Worm (Caenorhabditis elegans): Measurements from ENCODE around the gene snb-6.
A peak's percentile ranks its signal among the peaks of the same experiment; 100 is the strongest.

Gene snb-6

DNA sequence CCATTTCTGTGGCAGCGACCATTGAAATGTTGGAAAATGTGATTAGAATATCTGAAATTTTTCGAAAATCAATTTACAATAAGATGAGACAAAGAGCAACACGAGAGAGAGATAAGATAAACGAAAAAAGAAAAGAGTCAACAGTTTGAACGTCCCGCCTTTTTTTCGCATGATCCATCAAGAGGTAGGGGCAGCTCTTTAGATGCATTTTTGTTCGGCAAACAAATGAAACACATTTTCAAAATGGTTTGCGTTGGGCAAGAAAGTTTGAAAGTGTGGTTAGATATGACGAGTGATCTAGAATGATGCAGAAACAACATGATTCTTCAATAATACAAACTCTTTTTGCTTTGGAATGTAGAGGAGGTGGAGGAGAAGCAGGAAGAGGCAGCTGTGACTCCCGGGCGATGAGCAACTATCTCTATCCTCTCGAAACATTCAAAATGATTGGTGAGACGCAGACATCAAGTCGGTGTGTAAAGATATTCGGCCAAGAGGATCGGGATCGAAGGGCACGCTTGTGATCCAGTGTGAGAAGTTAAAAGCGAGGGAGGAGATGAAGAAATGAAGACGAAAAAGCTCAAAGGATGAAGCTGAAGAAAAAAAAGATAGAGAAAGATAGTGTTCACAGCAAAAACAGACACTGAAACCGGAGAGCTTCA, 14.9 kb downstream of the snb-6 start, which contains the start of gene F46C5.6:
Gene F46C5.6, minus strand, starts transcription at position 51 of the 662 bp plus-strand sequence.
- TF ChIP-seq nhr-232 (tag; optimal IDR thresholded peaks at IDR 0.05) (no peak), rnt-1 (tag; optimal IDR thresholded peaks at IDR 0.05) (peak; percentile 32), dmd-4 (tag; optimal IDR thresholded peaks at IDR 0.05; ENCODE audit: borderline replicate concordance) (no peak), syd-9 (tag; optimal IDR thresholded peaks at IDR 0.05) (no peak), fkh-10 (GFP tag; optimal IDR thresholded peaks at IDR 0.05) (no peak), unc-86 (tag; optimal IDR thresholded peaks at IDR 0.05) (no peak), ceh-18 (tag; optimal IDR thresholded peaks at IDR 0.05) (peak; percentile 94), fkh-6 (tag; optimal IDR thresholded peaks at IDR 0.05) (no peak), ref-2 (tag; optimal IDR thresholded peaks at IDR 0.05) (no peak), tbx-2 (tag; optimal IDR thresholded peaks at IDR 0.05) (peak; percentile 27), unc-55 (GFP tag; optimal IDR thresholded peaks at IDR 0.05) (peak; percentile 53), tbx-7 (tag; optimal IDR thresholded peaks at IDR 0.05) (no peak), ahr-1 (tag; optimal IDR thresholded peaks at IDR 0.05) (no peak), gmeb-2 (tag; optimal IDR thresholded peaks at IDR 0.05) (no peak), Y22D7AL.16 (tag; optimal IDR thresholded peaks at IDR 0.05) (no peak), ceh-34 (tag; optimal IDR thresholded peaks at IDR 0.05) (peak; percentile 34), ceh-14 (tag; optimal IDR thresholded peaks at IDR 0.05) (no peak), pax-1 (tag; optimal IDR thresholded peaks at IDR 0.05) (no peak), npax-4 (tag; optimal IDR thresholded peaks at IDR 0.05) (no peak), zip-5 (tag; optimal IDR thresholded peaks at IDR 0.05) (no peak), nfya-1 (tag; optimal IDR thresholded peaks at IDR 0.05) (peak; percentile 40), mec-3 (tag; optimal IDR thresholded peaks at IDR 0.05; ENCODE audit: borderline replicate concordance) (no peak), eyg-1 (tag; optimal IDR thresholded peaks at IDR 0.05) (no peak), ceh-24 (tag; optimal IDR thresholded peaks at IDR 0.05) (no peak), T23F11.4 (GFP tag; optimal IDR thresholded peaks at IDR 0.05) (no peak), ceh-22 (tag; optimal IDR thresholded peaks at IDR 0.05) (no peak), F13H6.1 (tag; optimal IDR thresholded peaks at IDR 0.05) (no peak), ets-4 (tag; optimal IDR thresholded peaks at IDR 0.05) (no peak), pag-3 (tag; optimal IDR thresholded peaks at IDR 0.05; ENCODE audit: borderline replicate concordance) (no peak), K09A11.1 (tag; optimal IDR thresholded peaks at IDR 0.05; ENCODE audit: insufficient read depth) (no peak), pha-2 (tag; optimal IDR thresholded peaks at IDR 0.05) (no peak), odd-2 (tag; optimal IDR thresholded peaks at IDR 0.05) (no peak), lin-11 (tag; optimal IDR thresholded peaks at IDR 0.05) (no peak), sox-4 (tag; optimal IDR thresholded peaks at IDR 0.05) (no peak), ama-1 (optimal IDR thresholded peaks at IDR 0.05) (no peak), pat-9 (tag; optimal IDR thresholded peaks at IDR 0.05) (no peak)

DNA sequence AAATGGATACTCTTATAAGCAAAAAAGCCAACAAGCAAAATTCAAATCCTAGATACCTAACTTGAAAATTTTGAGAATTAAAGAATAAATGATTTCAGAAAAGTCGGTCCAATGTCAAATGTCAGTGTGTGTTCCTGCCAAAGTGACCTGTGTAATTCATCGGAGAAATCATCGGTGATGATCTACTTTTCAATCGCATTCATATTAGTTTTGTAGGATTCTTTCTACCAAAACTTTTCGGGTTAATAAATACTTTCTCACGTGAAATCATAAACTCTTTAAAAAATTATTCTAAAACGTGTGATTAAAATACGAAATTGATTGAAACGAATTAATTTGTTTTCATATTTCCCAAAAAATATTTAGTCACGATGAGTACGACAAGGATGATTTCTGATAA, 20.5 kb downstream of the snb-6 start, which contains the start of gene F46C5.7:
Gene F46C5.7, plus strand, starts transcription at position 301 of the 400 bp plus-strand sequence.
- TF ChIP-seq hlh-8 (tag; optimal IDR thresholded peaks at IDR 0.05) (no peak), zip-5 (tag; optimal IDR thresholded peaks at IDR 0.05) (no peak), ref-2 (tag; optimal IDR thresholded peaks at IDR 0.05) (no peak), gmeb-2 (tag; optimal IDR thresholded peaks at IDR 0.05) (no peak), pat-9 (tag; optimal IDR thresholded peaks at IDR 0.05) (no peak), hlh-6 (tag; optimal IDR thresholded peaks at IDR 0.05) (no peak), nfya-1 (tag; optimal IDR thresholded peaks at IDR 0.05) (no peak), dmd-4 (tag; optimal IDR thresholded peaks at IDR 0.05; ENCODE audit: borderline replicate concordance) (no peak), fax-1 (tag; optimal IDR thresholded peaks at IDR 0.05) (no peak), pha-2 (tag; optimal IDR thresholded peaks at IDR 0.05) (no peak), odd-2 (tag; optimal IDR thresholded peaks at IDR 0.05) (no peak), fkh-10 (GFP tag; optimal IDR thresholded peaks at IDR 0.05) (no peak), tbx-2 (tag; optimal IDR thresholded peaks at IDR 0.05) (no peak), rnt-1 (tag; optimal IDR thresholded peaks at IDR 0.05) (no peak), sox-4 (tag; optimal IDR thresholded peaks at IDR 0.05) (no peak)

DNA sequence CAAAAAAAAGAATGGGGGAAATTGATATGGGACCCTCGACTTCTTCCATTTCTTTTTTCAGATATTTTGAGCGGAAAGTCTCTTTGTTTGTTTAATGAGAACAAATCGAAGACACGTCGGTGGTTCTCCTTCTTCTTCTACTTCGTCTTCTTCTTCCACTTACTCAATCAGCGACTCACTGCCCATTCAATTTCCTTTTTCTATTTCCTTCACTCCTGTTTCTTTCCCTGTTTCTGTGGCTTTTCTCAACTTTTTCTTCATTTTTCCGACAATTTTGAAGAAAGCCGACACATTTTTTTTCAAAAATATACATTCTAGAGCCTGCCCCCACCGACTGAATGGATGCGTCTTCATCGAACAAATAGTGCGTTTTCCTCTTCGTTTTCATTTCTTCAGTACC, 23.6 kb downstream of the snb-6 start, which contains the start of gene F46C5.4:
Gene F46C5.4, plus strand, starts transcription at position 222 of the 400 bp plus-strand sequence.
- TF ChIP-seq fax-1 (tag; optimal IDR thresholded peaks at IDR 0.05) (no peak), unc-42 (tag; optimal IDR thresholded peaks at IDR 0.05) (peak; percentile 58)
